Worm (Caenorhabditis elegans) whole organism, L4 larva: ENCODE results near the gene mtx-2.

Experiments used
- D1046.2 ChIP-seq: fragments of 200-800 bp; sonication (Bioruptor generic); IDR thresholded peaks from 2 replicates; pipeline ENCODE4 v1.3.6; 2022; ENCODE audit warnings: missing genetic modification characterization, missing compliant biosample characterization
- F26F4.8 ChIP-seq: fragments of 200-800 bp; sonication (Bioruptor generic); conservative IDR thresholded peaks from 2 replicates; pipeline ENCODE4 v1.3.6; 2022; ENCODE audit warnings: missing genetic modification characterization, missing compliant biosample characterization
- F37D6.2 ChIP-seq: sonication (generic microtip); optimal IDR thresholded peaks from 2 replicates; lab custom pipeline; 2016; ENCODE audit warnings: mild to moderate bottlenecking, missing genetic modification characterization, missing compliant biosample characterization
- F44E2.7 ChIP-seq: fragments of 200-800 bp; sonication (Bioruptor generic); IDR thresholded peaks from 2 replicates; pipeline ENCODE4 v2.1.2; 2022; ENCODE audit warnings: missing genetic modification characterization, missing compliant biosample characterization
- F49E8.2 ChIP-seq: sonication (generic microtip); optimal IDR thresholded peaks from 2 replicates; lab custom pipeline; 2016; ENCODE audit warnings: missing compliant biosample characterization, mild to moderate bottlenecking, missing genetic modification characterization, borderline replicate concordance
- R02D3.7 ChIP-seq: fragments of 150-350 bp; sonication (generic microtip); optimal IDR thresholded peaks from 3 replicates; lab custom pipeline; 2014; ENCODE audit warnings: missing biosample characterization, missing genetic modification characterization
- Y105C5A.15 ChIP-seq: fragments of 200-800 bp; sonication (Bioruptor generic); IDR thresholded peaks from 2 replicates; pipeline ENCODE4 v1.3.6; 2022; ENCODE audit warnings: missing genetic modification characterization, missing compliant biosample characterization
- arid-1 ChIP-seq: fragments of 200-800 bp; sonication (Bioruptor generic); conservative IDR thresholded peaks from 2 replicates; pipeline ENCODE4 v1.3.6; 2022; ENCODE audit warnings: missing genetic modification reagents, missing genetic modification characterization, missing compliant biosample characterization
- attf-4 ChIP-seq: sonication (generic microtip); optimal IDR thresholded peaks from 3 replicates; lab custom pipeline; 2017; ENCODE audit warnings: missing biosample characterization, missing genetic modification characterization
- ceh-20 ChIP-seq: fragments of 200-800 bp; sonication (Bioruptor generic); IDR thresholded peaks from 2 replicates; pipeline ENCODE4 v1.3.6; 2022; ENCODE audit warnings: missing genetic modification reagents, missing genetic modification characterization, missing compliant biosample characterization
- ceh-28 ChIP-seq: fragments of 150-350 bp; optimal IDR thresholded peaks from 2 replicates; lab custom pipeline; 2014; ENCODE audit warnings: missing biosample characterization, missing genetic modification reagents, missing genetic modification characterization
- ctbp-1 ChIP-seq: fragments of 200-800 bp; sonication (Bioruptor generic); IDR thresholded peaks from 2 replicates; pipeline ENCODE4 v1.3.6; 2022; ENCODE audit warnings: missing genetic modification reagents, missing genetic modification characterization, missing compliant biosample characterization
- daf-16 ChIP-seq, 3 experiments: sonication (generic microtip); optimal IDR thresholded peaks; 2 replicates each; lab custom pipeline; 2016 to 2017; ENCODE audit warnings: missing genetic modification characterization in 3 of 3, missing genetic modification reagents in 3 of 3, mild to moderate bottlenecking in 2 of 3, missing compliant biosample characterization in 2 of 3, missing biosample characterization in 1 of 3, moderate library complexity in 1 of 3
- daf-19 ChIP-seq: fragments of 200-800 bp; sonication (Bioruptor generic); conservative IDR thresholded peaks from 2 replicates; pipeline ENCODE4 v1.3.6; 2022; ENCODE audit warnings: missing genetic modification characterization, missing compliant biosample characterization
- dpl-1 ChIP-seq: fragments of 150-350 bp; optimal IDR thresholded peaks from 2 replicates; lab custom pipeline; 2014; ENCODE audit warnings: missing biosample characterization, missing genetic modification reagents, missing genetic modification characterization
- duxl-1 ChIP-seq: sonication (generic microtip); optimal IDR thresholded peaks from 2 replicates; lab custom pipeline; 2016; ENCODE audit warnings: mild to moderate bottlenecking, missing genetic modification characterization, moderate library complexity, missing compliant biosample characterization; ENCODE audit not compliant: poor library complexity
- egl-27 ChIP-seq: sonication (generic microtip); optimal IDR thresholded peaks from 3 replicates; lab custom pipeline; 2017; ENCODE audit warnings: missing biosample characterization, missing genetic modification reagents, missing genetic modification characterization
- fkh-10 ChIP-seq: fragments of 150-350 bp; optimal IDR thresholded peaks from 2 replicates; lab custom pipeline; 2014; ENCODE audit warnings: missing biosample characterization, missing genetic modification reagents, missing genetic modification characterization
- gei-8 ChIP-seq: fragments of 200-800 bp; sonication (Bioruptor generic); optimal IDR thresholded peaks from 2 replicates; lab custom pipeline; 2018; ENCODE audit warnings: mild to moderate bottlenecking, missing genetic modification characterization, missing compliant biosample characterization
- hif-1 ChIP-seq, 2 experiments: sonication (generic microtip); optimal IDR thresholded peaks; 2 replicates each; lab custom pipeline; 2016 to 2017; ENCODE audit warnings: missing compliant biosample characterization in 2 of 2, missing genetic modification characterization in 2 of 2, missing genetic modification reagents in 2 of 2, missing genotype in 2 of 2, mild to moderate bottlenecking in 1 of 2
- hlh-30 ChIP-seq: sonication (generic microtip); optimal IDR thresholded peaks from 2 replicates; lab custom pipeline; 2017; ENCODE audit warnings: antibody characterized with exemption, mild to moderate bottlenecking, missing genetic modification characterization, missing compliant biosample characterization; ENCODE audit not compliant: insufficient read depth
- lin-13 ChIP-seq: fragments of 150-350 bp; optimal IDR thresholded peaks from 2 replicates; lab custom pipeline; 2014; ENCODE audit warnings: missing biosample characterization, missing genetic modification reagents, missing genetic modification characterization
- lin-29 ChIP-seq: fragments of 200-800 bp; sonication (Bioruptor generic); IDR thresholded peaks from 2 replicates; pipeline ENCODE4 v1.3.6; 2022; ENCODE audit warnings: missing genetic modification reagents, missing genetic modification characterization, missing compliant biosample characterization
- lir-3 ChIP-seq: sonication (generic microtip); optimal IDR thresholded peaks from 2 replicates; lab custom pipeline; 2016; ENCODE audit warnings: mild to moderate bottlenecking, missing genetic modification characterization, missing compliant biosample characterization
- mep-1 ChIP-seq: fragments of 150-350 bp; sonication (generic microtip); optimal IDR thresholded peaks from 3 replicates; lab custom pipeline; 2014; ENCODE audit warnings: missing biosample characterization, missing genetic modification characterization
- mes-2 ChIP-seq: sonication (generic microtip); optimal IDR thresholded peaks from 2 replicates; lab custom pipeline; 2016; ENCODE audit warnings: missing genotype, mild to moderate bottlenecking, missing genetic modification characterization, missing compliant biosample characterization; ENCODE audit not compliant: poor library complexity, severe bottlenecking
- mxl-3 ChIP-seq: fragments of 200-800 bp; sonication (Bioruptor generic); optimal IDR thresholded peaks from 2 replicates; lab custom pipeline; 2018; ENCODE audit warnings: mild to moderate bottlenecking, missing genetic modification characterization, missing compliant biosample characterization
- nhr-102 ChIP-seq: sonication (generic microtip); optimal IDR thresholded peaks from 2 replicates; lab custom pipeline; 2016; ENCODE audit warnings: mild to moderate bottlenecking, missing genetic modification characterization, moderate library complexity, missing compliant biosample characterization
- nhr-237 ChIP-seq: sonication (generic microtip); optimal IDR thresholded peaks from 2 replicates; lab custom pipeline; 2017; ENCODE audit warnings: missing biosample characterization, missing genetic modification characterization
- nhr-41 ChIP-seq: fragments of 200-800 bp; sonication (Bioruptor generic); IDR thresholded peaks from 2 replicates; pipeline ENCODE4 v1.3.6; 2022; ENCODE audit warnings: missing genetic modification reagents, missing genetic modification characterization, missing compliant biosample characterization
- nhr-42 ChIP-seq: fragments of 200-800 bp; sonication (Bioruptor generic); IDR thresholded peaks from 2 replicates; pipeline ENCODE4 v1.3.6; 2022; ENCODE audit warnings: missing genetic modification characterization, missing compliant biosample characterization
- nhr-48 ChIP-seq: sonication (generic microtip); optimal IDR thresholded peaks from 2 replicates; lab custom pipeline; 2016; ENCODE audit warnings: mild to moderate bottlenecking, missing genetic modification characterization, missing compliant biosample characterization
- nhr-6 ChIP-seq: fragments of 150-350 bp; optimal IDR thresholded peaks from 2 replicates; lab custom pipeline; 2014; ENCODE audit warnings: missing biosample characterization, missing genetic modification characterization
- nhr-77 ChIP-seq: fragments of 150-350 bp; optimal IDR thresholded peaks from 2 replicates; lab custom pipeline; 2014; ENCODE audit warnings: missing biosample characterization, missing genetic modification characterization
- pha-4 ChIP-seq, 2 experiments: fragments of 150-350 bp in 1 of 2; fragments of 200-800 bp in 1 of 2; sonication (Bioruptor generic) in 1 of 2; IDR thresholded peaks in 1 of 2; optimal IDR thresholded peaks in 1 of 2; 2 replicates each; pipeline versions ENCODE4 v1.3.6 to Lab custom; 2014 to 2022; ENCODE audit warnings: missing genetic modification characterization in 2 of 2, missing genetic modification reagents in 2 of 2, missing biosample characterization in 1 of 2, missing compliant biosample characterization in 1 of 2
- pqm-1 ChIP-seq: sonication (generic microtip); optimal IDR thresholded peaks from 2 replicates; lab custom pipeline; 2017; ENCODE audit warnings: missing biosample characterization, missing genetic modification characterization
- snpc-1.2 ChIP-seq: fragments of 200-800 bp; sonication (Bioruptor generic); IDR thresholded peaks from 2 replicates; pipeline ENCODE4 v1.3.6; 2022; ENCODE audit warnings: missing genetic modification reagents, missing genetic modification characterization, missing compliant biosample characterization
- snpc-4 ChIP-seq: fragments of 150-350 bp; optimal IDR thresholded peaks from 2 replicates; lab custom pipeline; 2014; ENCODE audit warnings: missing biosample characterization, missing genetic modification characterization
- tag-97 ChIP-seq: fragments of 200-800 bp; sonication (Bioruptor generic); IDR thresholded peaks from 2 replicates; pipeline ENCODE4 v1.3.6; 2022; ENCODE audit warnings: missing genetic modification characterization, missing compliant biosample characterization
- tra-1 ChIP-seq: fragments of 200-800 bp; sonication (Bioruptor generic); IDR thresholded peaks from 2 replicates; pipeline ENCODE4 v1.3.6; 2022; ENCODE audit warnings: missing genetic modification reagents, missing genetic modification characterization, missing compliant biosample characterization
- zfp-3 ChIP-seq: fragments of 200-800 bp; sonication (Bioruptor generic); conservative IDR thresholded peaks from 2 replicates; pipeline ENCODE4 v1.3.6; 2022; ENCODE audit warnings: missing genetic modification reagents, missing genetic modification characterization, missing compliant biosample characterization

mtx-2 gene

ce11 chrIII:7758562-7758961 lies 4.8 kb downstream of the mtx-2 start, which contains the start of gene pcp-1 (continued):
- TF ChIP-seq nhr-48 (tag; lab: Kevin White, UChicago) (peak; percentile 61), daf-16 (GFP tag; optimal IDR thresholded peaks at IDR 0.05; lab: Kevin White, UChicago) (peak in 1 of 2 experiments; percentile 74), daf-16 (tag; optimal IDR thresholded peaks at IDR 0.05; lab: Kevin White, UChicago) (peak; percentile 97), pqm-1 (tag; lab: Kevin White, UChicago) (peak; percentile 99)

- TF ChIP-seq mes-2 (tag; lab: Kevin White, UChicago) (no peak), mep-1 (tag; lab: Kevin White, UChicago) (no peak), lin-29 (GFP tag; lab: Robert Waterston, UW) (no peak), attf-4 (tag; lab: Kevin White, UChicago) (no peak), nhr-42 (no peak), F26F4.8 (GFP tag; lab: Robert Waterston, UW) (no peak), ctbp-1 (GFP tag; lab: Robert Waterston, UW) (no peak)
Measured at ce11 chrIII:7754348-7754747, 9.1 kb downstream of the mtx-2 start, which contains the start of gene cdh-3. TSS of gene cdh-3 (minus strand) at chrIII:7754448.

- no peak for TF ChIP-seq F37D6.2 (tag; lab: Kevin White, UChicago)
- no peak for TF ChIP-seq nhr-42
- no peak for TF ChIP-seq D1046.2 (GFP tag; lab: Robert Waterston, UW)
- no peak for TF ChIP-seq ceh-28 (tag; lab: Kevin White, UChicago)
- TF ChIP-seq F44E2.7: no peak
- no peak for TF ChIP-seq nhr-41 (GFP tag; lab: Robert Waterston, UW)
- no peak for TF ChIP-seq lin-13 (GFP tag; lab: Kevin White, UChicago)
- TF ChIP-seq pha-4 (GFP tag; IDR thresholded peaks at IDR 0.05; lab: Robert Waterston, UW): no peak
- no peak for TF ChIP-seq pha-4 (tag; optimal IDR thresholded peaks at IDR 0.05; lab: Kevin White, UChicago)
- no peak for TF ChIP-seq mxl-3 (GFP tag; lab: Kevin White, UChicago)
- TF ChIP-seq snpc-4 (tag; lab: Kevin White, UChicago): no peak
- no peak for TF ChIP-seq zfp-3 (GFP tag; lab: Robert Waterston, UW)
- TF ChIP-seq ceh-20: no peak
- no peak for TF ChIP-seq snpc-1.2
- TF ChIP-seq lir-3 (tag; lab: Kevin White, UChicago): no peak
- TF ChIP-seq R02D3.7: no peak
- no peak for TF ChIP-seq Y105C5A.15
Measured at ce11 chrIII:7743183-7743582, 20.2 kb downstream of the mtx-2 start.

- TF ChIP-seq gei-8 (GFP tag; lab: Kevin White, UChicago) (peak; percentile 56), pha-4 (GFP tag; IDR thresholded peaks at IDR 0.05; lab: Robert Waterston, UW) (no peak), pha-4 (tag; optimal IDR thresholded peaks at IDR 0.05; lab: Kevin White, UChicago) (no peak), egl-27 (no peak), nhr-102 (tag; lab: Kevin White, UChicago) (peak; percentile 27), duxl-1 (tag; lab: Kevin White, UChicago) (peak; percentile 44), Y105C5A.15 (0 out of 2 replicates have a peak, but pooled peaks have one; percentile 44), arid-1 (GFP tag; lab: Robert Waterston, UW) (peak; percentile 46), nhr-42 (0 out of 2 replicates have a peak, but pooled peaks have one; percentile 35), nhr-237 (no peak), dpl-1 (GFP tag; lab: Kevin White, UChicago) (no peak), hlh-30 (tag; lab: Kevin White, UChicago) (peak; percentile 12), mep-1 (tag; lab: Kevin White, UChicago) (peak; percentile 20), hif-1 (tag; optimal IDR thresholded peaks at IDR 0.05; lab: Kevin White, UChicago) (peak in 1 of 2 experiments; percentile 34), nhr-6 (tag; lab: Kevin White, UChicago) (no peak), F49E8.2 (tag; lab: Kevin White, UChicago) (no peak), ceh-20 (0 out of 2 replicates have a peak, but pooled peaks have one; percentile 8), nhr-77 (tag; lab: Kevin White, UChicago) (peak; percentile 67), daf-19 (GFP tag; lab: Robert Waterston, UW) (no peak), tag-97 (0 out of 2 replicates have a peak, but pooled peaks have one; percentile 6), fkh-10 (no peak), daf-16 (GFP tag; optimal IDR thresholded peaks at IDR 0.05; lab: Kevin White, UChicago) (no peak), daf-16 (tag; optimal IDR thresholded peaks at IDR 0.05; lab: Kevin White, UChicago) (peak; percentile 35), zfp-3 (GFP tag; lab: Robert Waterston, UW) (peak; percentile 42; the same call in 1 of the 2 replicates), tra-1 (peak; percentile 4; the same call in 1 of the 2 replicates)
Measured at ce11 chrIII:7737646-7738258, 25.7 kb downstream of the mtx-2 start.
